Worm (Caenorhabditis elegans): ENCODE results near the gene arx-3.

Gene arx-3

DNA sequence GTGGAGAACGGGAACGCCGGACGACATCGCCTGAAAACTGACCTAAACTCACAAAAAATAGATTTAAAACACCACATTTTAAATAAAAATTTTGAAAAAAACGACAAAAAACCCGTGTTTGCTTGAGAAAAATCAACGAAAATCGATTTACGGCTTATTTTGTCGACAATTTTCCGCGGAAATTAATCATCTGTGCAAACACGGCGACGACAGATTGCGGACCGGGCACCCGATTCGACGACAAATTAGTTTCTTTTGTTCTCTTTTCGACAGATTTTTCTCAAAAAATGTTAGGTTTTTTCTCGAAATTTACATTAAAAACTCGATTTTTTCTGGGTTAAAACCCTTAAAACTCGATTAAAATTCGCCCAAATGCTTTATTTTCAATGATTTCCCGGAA is at the start of gene arx-3:
Gene arx-3, minus strand, starts transcription at position 30 of the 400 bp plus-strand sequence.
- no peak for TF ChIP-seq unc-62 (GFP tag; optimal IDR thresholded peaks at IDR 0.05)

DNA sequence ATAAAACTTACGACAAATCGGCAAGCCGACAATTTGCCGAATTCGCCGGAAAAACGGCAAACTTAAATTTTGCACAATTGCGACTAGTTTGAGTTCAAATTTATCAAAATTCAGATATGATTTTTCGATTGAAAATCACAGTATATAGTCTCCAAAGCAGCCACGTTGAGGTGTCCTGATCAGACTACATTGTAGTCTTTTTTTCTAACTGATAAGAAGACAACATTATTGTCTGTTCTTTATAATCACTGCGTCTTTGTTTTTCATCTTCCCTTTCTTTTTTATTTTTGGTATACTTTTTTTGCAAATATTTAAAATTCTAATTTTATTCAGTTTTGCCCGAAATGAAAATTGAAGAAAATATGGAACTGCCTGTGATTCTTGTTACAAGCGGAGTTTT is 49.2 kb upstream of the arx-3 start, which contains the start of the genes cest-12 and lonp-2:
Gene cest-12, minus strand, starts transcription at position 101 of the 400 bp plus-strand sequence.
Gene lonp-2, plus strand, starts transcription at position 334 of the 400 bp plus-strand sequence.
- no peak for TF ChIP-seq unc-62 (GFP tag; optimal IDR thresholded peaks at IDR 0.05)

DNA sequence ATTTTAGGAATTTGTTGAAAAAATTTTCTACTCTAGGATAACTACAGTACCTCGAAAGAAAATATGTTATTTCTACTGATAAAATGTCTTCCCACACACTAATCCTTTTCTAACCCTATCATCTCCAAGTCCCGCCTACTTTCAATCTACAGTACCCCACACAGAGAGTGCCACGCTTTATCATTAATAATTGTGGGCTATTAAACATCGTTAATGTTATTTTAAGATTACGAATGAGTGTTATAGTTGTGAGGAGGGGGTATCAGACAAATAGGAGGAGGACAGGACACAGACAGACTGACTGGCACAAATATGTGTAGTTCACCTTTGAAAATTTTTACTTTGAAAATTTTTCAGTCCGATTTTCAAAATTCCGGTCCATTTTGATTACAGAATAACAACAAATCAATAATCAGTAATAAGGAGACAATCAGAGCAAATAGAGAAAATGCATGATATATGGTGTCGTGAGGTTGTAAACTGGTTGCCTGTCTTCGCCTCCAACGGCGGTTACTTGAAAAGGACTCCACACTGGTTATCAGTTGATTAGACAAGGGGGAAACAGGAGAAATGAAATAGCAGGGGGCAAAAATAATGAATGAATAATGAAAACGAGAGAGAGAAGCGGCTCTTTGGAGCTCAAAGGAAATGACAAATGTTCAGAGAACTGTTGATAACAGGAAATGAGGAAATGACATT is 36.0 kb upstream of the arx-3 start:
- TF ChIP-seq unc-62 (GFP tag; optimal IDR thresholded peaks at IDR 0.05): no peak

DNA sequence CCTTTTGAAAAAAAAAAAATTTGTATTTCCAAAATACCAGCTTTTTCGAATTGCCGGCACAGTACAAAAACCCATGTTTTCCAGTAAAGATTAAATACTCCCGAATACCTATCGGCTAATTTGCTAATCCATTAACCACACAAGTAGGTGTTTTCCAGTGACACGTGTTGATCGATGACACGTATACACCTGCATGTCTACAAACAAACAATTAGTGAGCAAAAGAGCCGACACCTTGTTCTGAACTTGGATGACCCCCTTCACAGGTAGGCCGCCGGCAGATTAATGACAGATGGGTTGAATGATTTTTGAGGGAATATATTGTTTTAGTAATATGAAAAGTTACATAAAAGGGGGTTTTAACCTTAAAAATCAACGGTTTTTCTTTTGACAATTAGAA is 34.3 kb upstream of the arx-3 start:
- no peak for TF ChIP-seq unc-62 (GFP tag; optimal IDR thresholded peaks at IDR 0.05)

DNA sequence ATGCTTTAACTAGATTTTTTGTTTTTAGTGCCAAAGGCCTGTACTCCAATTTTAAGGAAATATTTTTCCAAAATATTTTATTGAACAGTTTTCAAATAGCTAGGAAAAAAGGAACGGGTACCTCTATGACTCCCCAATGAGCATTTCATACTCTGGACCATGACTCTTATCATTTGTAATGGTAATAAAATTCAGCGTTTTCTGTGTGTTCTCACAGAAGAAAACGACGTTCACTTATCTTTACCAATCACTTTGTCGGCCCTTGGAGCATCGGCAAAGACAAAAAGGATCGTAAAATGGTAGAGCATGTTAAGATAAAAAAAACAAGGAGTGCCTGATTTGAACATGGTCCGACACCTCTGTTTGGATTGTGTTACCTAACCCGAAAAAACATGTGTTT is 29.3 kb upstream of the arx-3 start:
- TF ChIP-seq unc-62 (GFP tag; optimal IDR thresholded peaks at IDR 0.05): no peak

DNA sequence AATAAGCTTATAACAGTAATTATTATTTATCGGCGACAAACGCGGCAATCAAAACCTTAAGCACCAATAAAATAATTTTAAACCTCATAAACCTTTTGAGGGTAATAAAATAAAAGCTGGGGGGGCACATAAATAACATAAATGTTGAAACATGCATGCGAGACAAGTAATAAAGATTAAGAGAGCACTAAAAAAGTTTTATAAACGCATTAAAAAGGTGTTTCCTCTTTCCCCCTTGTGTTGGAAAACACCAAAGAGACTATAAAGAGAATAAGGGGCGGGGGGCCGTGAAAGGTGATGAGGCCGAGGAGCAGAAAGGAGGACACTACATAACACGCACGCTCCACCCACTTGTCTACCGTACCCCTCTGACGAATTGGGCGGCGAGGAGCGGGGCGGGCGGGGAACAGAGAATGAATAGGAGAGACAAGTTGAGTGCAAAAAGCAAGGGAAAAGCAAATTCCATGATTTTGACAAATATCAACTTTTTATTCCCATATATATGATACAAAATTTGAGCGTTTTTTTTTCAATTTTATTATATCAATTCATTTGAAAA is 26.6 kb upstream of the arx-3 start:
- no peak for TF ChIP-seq unc-62 (GFP tag; optimal IDR thresholded peaks at IDR 0.05)

DNA sequence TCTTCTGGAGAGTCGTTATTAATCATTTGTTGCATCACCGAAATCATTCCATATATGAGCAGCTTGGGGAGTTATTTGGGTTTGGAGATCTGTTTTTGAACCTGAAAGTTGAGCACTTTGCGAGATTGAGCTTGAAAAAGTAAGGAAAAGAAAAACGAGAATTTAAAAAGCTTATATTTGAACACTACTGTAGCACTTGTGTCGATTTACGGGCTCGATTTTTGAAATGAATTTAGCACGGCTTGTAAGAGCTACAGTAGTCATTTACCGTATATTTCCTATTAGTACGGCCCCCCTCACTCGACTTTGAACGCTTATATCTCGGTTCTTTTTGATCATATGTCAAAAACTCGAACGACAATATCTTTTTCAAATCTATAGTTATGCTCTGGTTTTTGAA is 26.0 kb upstream of the arx-3 start, which contains the start of gene nob-1:
Gene nob-1, minus strand, starts transcription at position 101 of the 400 bp plus-strand sequence.
- no peak for TF ChIP-seq unc-62 (GFP tag; optimal IDR thresholded peaks at IDR 0.05)

DNA sequence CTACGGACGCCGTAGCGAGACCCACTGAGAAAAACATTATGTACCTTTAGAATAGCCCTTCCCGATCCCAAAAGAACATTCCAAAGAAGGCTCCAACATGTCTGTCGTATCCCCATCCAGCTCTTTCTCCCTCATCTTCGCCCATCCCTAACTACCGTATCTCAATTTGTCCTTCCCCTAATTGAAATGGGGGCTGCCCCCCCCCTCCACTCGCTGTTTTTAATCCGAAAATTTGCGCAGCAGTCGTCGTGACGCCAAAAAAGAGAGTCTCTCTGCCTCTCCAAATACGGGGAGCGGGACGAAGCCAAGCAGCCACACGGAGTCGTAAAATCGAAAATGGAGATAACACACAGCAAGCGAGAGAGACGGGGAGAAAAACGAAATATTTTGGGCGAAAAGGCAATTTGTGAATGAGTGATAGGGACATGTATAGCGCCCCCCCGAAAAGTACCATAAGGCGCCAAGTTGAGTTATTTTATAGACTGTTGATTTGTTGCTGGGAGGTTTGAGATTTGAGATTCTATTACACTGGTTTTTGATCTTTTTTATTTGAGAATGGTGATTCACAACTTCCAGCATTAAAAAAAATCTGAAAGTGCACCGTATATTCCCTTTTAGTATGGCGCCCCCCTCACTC is 23.9 kb upstream of the arx-3 start:
- no peak for TF ChIP-seq unc-62 (GFP tag; optimal IDR thresholded peaks at IDR 0.05)

DNA sequence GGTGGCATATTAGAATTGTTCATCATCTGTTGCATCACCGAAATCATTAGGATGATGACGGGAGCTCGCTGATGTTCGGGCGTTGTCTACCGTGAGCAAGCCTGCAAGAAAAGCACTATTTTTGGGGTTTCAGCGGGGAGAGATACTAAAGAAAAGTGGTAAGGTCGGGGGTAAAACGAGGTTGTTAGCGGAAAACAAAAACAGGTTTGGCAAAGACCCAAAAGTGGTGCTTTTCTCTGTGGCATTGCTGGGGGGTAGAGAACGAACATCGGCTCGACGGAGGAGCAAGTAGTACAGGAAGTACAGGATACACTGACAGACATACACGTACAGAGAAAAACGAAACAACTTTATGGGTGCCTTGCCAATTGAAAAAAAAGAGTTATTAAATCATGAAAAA is 19.2 kb upstream of the arx-3 start, which contains the start of gene php-3:
Gene php-3, minus strand, starts transcription at position 101 of the 400 bp plus-strand sequence.
- TF ChIP-seq unc-62 (GFP tag; optimal IDR thresholded peaks at IDR 0.05): no peak

DNA sequence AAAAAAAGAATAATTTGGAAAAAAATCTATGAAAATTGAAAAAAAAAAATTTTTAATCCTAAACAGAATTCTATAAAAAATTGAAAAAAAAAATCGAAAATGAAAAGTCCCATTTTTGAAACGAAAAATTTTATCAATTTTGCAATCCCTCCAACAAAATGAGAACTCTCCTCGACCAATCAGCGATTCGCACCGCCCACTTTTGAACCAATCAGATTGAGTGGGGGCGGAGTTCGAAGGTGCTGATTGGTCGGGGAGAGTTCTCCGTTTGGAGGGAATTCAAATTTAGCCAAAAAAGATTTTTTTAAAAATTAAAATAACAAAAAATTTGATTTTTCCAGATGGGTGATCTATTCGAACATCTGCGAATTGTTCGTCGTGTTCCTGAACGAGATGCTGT is 9.5 kb upstream of the arx-3 start:
- no peak for TF ChIP-seq unc-62 (GFP tag; optimal IDR thresholded peaks at IDR 0.05)

DNA sequence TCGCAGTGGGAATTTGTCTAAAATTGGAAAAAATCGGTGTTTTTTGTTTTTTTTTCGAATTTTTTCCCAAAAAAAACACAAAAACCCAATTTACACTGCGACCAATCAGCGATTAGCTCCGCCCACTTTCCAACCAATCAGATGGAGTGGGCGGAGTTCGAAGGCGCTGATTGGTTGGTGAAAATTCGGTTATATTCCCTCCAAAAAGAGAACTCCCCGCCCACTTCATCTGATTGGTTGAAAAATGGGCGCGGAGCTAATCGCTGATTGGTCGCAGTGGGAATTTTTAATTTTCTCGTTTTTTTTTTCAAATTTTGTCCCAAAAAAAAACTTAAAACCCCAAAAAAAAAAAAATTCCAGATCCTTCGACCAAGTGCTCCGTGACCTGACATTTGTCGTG is 6.2 kb upstream of the arx-3 start:
- no peak for TF ChIP-seq unc-62 (GFP tag; optimal IDR thresholded peaks at IDR 0.05)

DNA sequence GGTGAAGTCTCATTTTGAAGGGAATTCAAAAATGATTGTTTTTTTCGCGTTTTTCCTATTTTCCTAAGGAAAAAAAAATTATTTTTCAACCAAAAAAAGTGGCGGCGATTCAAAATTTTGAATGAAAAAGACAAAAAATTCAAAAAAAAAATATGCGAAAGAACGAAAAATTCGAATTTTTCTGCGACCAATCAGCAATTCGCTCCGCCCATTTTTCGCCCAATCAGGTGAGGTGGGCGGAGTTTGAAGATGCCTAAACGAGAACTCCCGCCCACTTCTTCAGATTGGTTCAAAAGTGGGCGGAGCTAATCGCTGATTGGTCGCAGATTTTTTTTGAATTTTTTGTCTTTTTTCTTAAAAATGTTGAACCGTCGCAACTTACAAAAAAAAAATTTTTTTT is 5.7 kb upstream of the arx-3 start:
- TF ChIP-seq unc-62 (GFP tag; optimal IDR thresholded peaks at IDR 0.05): no peak

DNA sequence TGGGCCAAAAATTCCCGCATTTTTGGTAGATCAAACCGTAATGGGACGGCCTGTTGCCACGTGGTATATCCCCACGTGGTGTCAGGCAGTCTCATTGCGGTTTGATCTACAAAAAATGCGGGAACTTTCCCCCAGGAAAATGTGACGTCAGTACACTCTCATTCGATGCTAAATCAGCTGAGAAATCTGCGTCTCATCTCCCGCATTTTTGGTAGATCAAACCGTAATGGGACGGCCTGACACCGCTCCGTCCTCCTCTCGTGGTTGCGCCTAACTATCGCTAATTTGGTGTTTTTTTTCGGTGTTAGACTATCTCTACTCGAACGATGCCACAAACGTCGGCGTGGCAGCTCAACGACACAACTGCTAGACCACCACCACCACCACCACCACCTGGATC is 3.2 kb upstream of the arx-3 start, which contains the start of gene zyg-8:
Gene zyg-8, plus strand, starts transcription at position 301 of the 400 bp plus-strand sequence.
- TF ChIP-seq unc-62 (GFP tag; optimal IDR thresholded peaks at IDR 0.05): no peak

DNA sequence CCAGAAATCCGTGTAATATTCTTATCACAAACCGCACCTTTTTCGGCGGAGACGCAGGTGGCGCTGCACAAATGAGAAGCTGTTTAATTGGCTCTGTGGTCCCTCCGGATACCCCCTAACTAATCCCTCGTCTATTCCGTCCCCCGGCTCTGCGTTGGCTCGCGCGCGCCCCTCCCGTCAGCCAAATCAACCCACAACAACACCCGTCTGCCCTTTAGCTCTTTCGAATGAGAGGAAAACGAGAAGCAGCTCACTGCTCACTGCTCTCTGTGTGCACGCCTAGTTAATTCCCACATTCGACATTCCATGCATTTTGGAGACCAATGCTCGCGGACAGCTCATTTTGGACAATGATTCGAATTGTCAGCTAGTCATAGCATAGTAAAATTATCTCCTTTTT is 1.8 kb upstream of the arx-3 start:
- TF ChIP-seq unc-62 (GFP tag; optimal IDR thresholded peaks at IDR 0.05): no peak

DNA sequence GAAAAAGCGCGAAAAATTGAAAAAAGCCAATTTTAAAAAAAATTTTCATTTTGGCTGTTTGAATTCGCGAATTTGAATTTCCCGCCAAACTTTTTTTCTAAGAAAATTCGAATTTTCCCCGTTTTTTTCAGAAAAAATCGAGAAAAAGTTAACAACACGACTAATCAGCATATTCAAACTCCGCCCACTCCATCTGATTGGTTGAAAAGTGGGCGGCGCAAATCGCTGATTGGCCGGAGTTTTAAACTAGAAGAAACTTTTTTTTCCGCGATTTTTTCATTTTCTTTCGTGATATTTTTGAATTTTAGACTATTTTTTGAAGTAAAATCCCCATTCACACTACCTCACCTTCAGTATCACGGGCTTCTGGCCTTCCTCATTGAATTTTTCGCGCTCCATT is 1.3 kb upstream of the arx-3 start:
- no peak for TF ChIP-seq unc-62 (GFP tag; optimal IDR thresholded peaks at IDR 0.05)

DNA sequence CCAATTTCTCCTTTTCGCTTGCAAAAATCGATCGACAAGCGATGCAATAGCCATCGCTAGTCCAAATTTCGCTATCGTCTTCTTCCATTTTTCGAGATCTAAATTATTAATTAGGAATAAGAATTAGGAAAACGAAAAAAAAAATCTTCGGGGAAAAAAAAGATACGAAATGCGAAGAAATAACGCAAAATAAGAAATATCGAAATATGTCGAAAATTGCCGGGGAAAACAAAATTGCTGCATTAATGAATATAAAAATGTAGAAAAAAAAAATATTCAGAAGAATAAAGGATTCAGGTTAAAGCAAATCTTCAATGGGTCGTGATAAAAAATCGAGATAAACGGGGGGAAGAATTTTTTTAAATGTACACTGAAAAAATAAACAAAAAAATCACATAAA is 6.1 kb downstream of the arx-3 start, which contains the start of gene Y79H2A.3:
Gene Y79H2A.3, minus strand, starts transcription at position 101 of the 400 bp plus-strand sequence.
- TF ChIP-seq unc-62 (GFP tag; optimal IDR thresholded peaks at IDR 0.05): no peak

DNA sequence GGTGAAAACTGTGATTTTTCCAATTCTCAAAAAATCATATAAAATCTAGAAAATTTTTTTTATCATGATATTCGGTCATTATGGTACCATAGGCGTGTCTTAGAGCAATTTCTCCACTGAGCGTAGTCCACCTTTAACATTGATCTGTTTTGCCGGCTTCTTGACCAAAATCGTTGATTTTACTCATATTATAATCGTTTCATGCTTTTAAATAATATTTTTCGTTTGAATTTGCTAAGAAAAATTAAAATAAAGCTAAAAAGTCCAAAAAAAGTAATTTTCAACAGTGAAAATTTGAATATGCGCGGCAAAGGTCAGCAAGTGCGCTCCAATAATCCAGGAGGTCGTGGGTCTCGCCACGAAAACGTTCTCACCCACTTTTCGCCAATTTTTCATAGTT is 17.3 kb downstream of the arx-3 start, which contains the start of gene Y79H2A.4:
Gene Y79H2A.4, plus strand, starts transcription at position 301 of the 400 bp plus-strand sequence.
- no peak for TF ChIP-seq unc-62 (GFP tag; optimal IDR thresholded peaks at IDR 0.05)

All from whole organism, dauer.